Worm (Caenorhabditis elegans) whole organism, L2 larva: Measurements from ENCODE around the gene Y57A10B.6.

Source experiments
- F13H6.1 ChIP-seq: sonication (generic microtip); optimal IDR thresholded peaks from 2 replicates; lab custom pipeline; 2016; ENCODE audit warnings: missing genetic modification characterization, missing compliant biosample characterization
- R02D3.7 ChIP-seq: fragments of 150-350 bp; optimal IDR thresholded peaks from 2 replicates; lab custom pipeline; 2014; ENCODE audit warnings: missing biosample characterization, missing genetic modification characterization
- Y55F3AM.14 ChIP-seq: fragments of 200-800 bp; sonication (Bioruptor generic); optimal IDR thresholded peaks from 2 replicates; lab custom pipeline; 2018; ENCODE audit warnings: mild to moderate bottlenecking, missing genetic modification characterization, missing compliant biosample characterization
- ZK546.5 ChIP-seq: sonication (generic microtip); optimal IDR thresholded peaks from 2 replicates; lab custom pipeline; 2017; ENCODE audit warnings: missing biosample characterization, missing genetic modification characterization
- alr-1 ChIP-seq: fragments of 150-350 bp; optimal IDR thresholded peaks from 2 replicates; lab custom pipeline; 2014; ENCODE audit warnings: missing biosample characterization, missing genetic modification characterization
- aly-2 ChIP-seq: fragments of 150-350 bp; optimal IDR thresholded peaks from 2 replicates; lab custom pipeline; 2014; ENCODE audit warnings: missing biosample characterization, missing genetic modification characterization
- ama-1 ChIP-seq: fragments of 150-350 bp; optimal IDR thresholded peaks from 2 replicates; lab custom pipeline; 2018; ENCODE audit warnings: inconsistent platforms
- blmp-1 ChIP-seq: sonication (generic microtip); optimal IDR thresholded peaks from 2 replicates; lab custom pipeline; 2017; ENCODE audit warnings: missing genetic modification characterization, mild to moderate bottlenecking, missing compliant biosample characterization, antibody characterized with exemption, moderate library complexity; ENCODE audit not compliant: insufficient read depth
- ceh-16 ChIP-seq: fragments of 150-350 bp; optimal IDR thresholded peaks from 2 replicates; lab custom pipeline; 2014; ENCODE audit warnings: missing biosample characterization, missing genetic modification characterization
- ceh-82 ChIP-seq: fragments of 150-350 bp; optimal IDR thresholded peaks from 2 replicates; lab custom pipeline; 2014; ENCODE audit warnings: missing biosample characterization, missing genetic modification characterization
- egl-27 ChIP-seq: sonication (generic microtip); optimal IDR thresholded peaks from 3 replicates; lab custom pipeline; 2017; ENCODE audit warnings: missing biosample characterization, missing genetic modification reagents, missing genetic modification characterization
- elt-1 ChIP-seq: fragments of 150-350 bp; optimal IDR thresholded peaks from 2 replicates; lab custom pipeline; 2014; ENCODE audit warnings: missing biosample characterization, missing genetic modification characterization
- fos-1 ChIP-seq: fragments of 150-350 bp; optimal IDR thresholded peaks from 2 replicates; lab custom pipeline; 2014; ENCODE audit warnings: missing biosample characterization, missing genetic modification characterization
- gmeb-1 ChIP-seq: fragments of 150-350 bp; optimal IDR thresholded peaks from 2 replicates; lab custom pipeline; 2014; ENCODE audit warnings: missing biosample characterization, missing genetic modification characterization
- lin-11 ChIP-seq: fragments of 150-350 bp; sonication (generic microtip); optimal IDR thresholded peaks from 2 replicates; lab custom pipeline; 2014; ENCODE audit warnings: missing biosample characterization, missing genetic modification characterization, inconsistent platforms, mixed read lengths
- lin-39 ChIP-seq: fragments of 150-350 bp; optimal IDR thresholded peaks from 2 replicates; lab custom pipeline; 2014; ENCODE audit warnings: missing biosample characterization, missing genetic modification reagents, missing genetic modification characterization
- mbf-1 ChIP-seq: sonication (generic microtip); optimal IDR thresholded peaks from 2 replicates; lab custom pipeline; 2017; ENCODE audit warnings: missing biosample characterization, missing genetic modification characterization
- mdl-1 ChIP-seq, 2 experiments: fragments of 150-350 bp in 1 of 2; sonication (generic microtip) in 1 of 2; optimal IDR thresholded peaks; 2 replicates each; lab custom pipeline; 2017; ENCODE audit warnings: missing biosample characterization in 2 of 2, missing genetic modification characterization in 2 of 2
- nhr-10 ChIP-seq: sonication (generic microtip); optimal IDR thresholded peaks from 2 replicates; lab custom pipeline; 2017; ENCODE audit warnings: missing biosample characterization, missing genetic modification characterization
- nhr-12 ChIP-seq: fragments of 150-350 bp; optimal IDR thresholded peaks from 2 replicates; lab custom pipeline; 2014; ENCODE audit warnings: missing biosample characterization, missing genetic modification characterization
- nhr-129 ChIP-seq: fragments of 150-350 bp; optimal IDR thresholded peaks from 2 replicates; lab custom pipeline; 2014; ENCODE audit warnings: missing biosample characterization, missing genetic modification characterization
- nhr-23 ChIP-seq: fragments of 150-350 bp; optimal IDR thresholded peaks from 2 replicates; lab custom pipeline; 2014; ENCODE audit warnings: missing biosample characterization, missing genetic modification reagents, missing genetic modification characterization
- nhr-25 ChIP-seq: fragments of 150-350 bp; sonication (generic microtip); optimal IDR thresholded peaks from 3 replicates; lab custom pipeline; 2014; ENCODE audit warnings: missing biosample characterization, missing genetic modification characterization
- nhr-77 ChIP-seq: fragments of 150-350 bp; optimal IDR thresholded peaks from 2 replicates; lab custom pipeline; 2014; ENCODE audit warnings: missing biosample characterization, missing genetic modification characterization
- peb-1 ChIP-seq: fragments of 150-350 bp; optimal IDR thresholded peaks from 2 replicates; lab custom pipeline; 2014; ENCODE audit warnings: missing biosample characterization, missing genetic modification characterization
- sem-4 ChIP-seq: fragments of 150-350 bp; optimal IDR thresholded peaks from 2 replicates; lab custom pipeline; 2014; ENCODE audit warnings: missing biosample characterization, missing genetic modification reagents, missing genetic modification characterization
- skn-1 ChIP-seq: sonication (generic microtip); optimal IDR thresholded peaks from 2 replicates; lab custom pipeline; 2017; ENCODE audit warnings: missing biosample characterization, missing genetic modification characterization
- sma-9 ChIP-seq, 2 experiments: fragments of 150-350 bp in 1 of 2; sonication (generic microtip) in 1 of 2; optimal IDR thresholded peaks; 2 replicates each; lab custom pipeline; 2014 to 2016; ENCODE audit warnings: missing genetic modification characterization in 2 of 2, mild to moderate bottlenecking in 1 of 2, missing biosample characterization in 1 of 2, missing compliant biosample characterization in 1 of 2, missing genetic modification reagents in 1 of 2, moderate library complexity in 1 of 2
- snpc-4 ChIP-seq: fragments of 150-350 bp; optimal IDR thresholded peaks from 2 replicates; lab custom pipeline; 2014; ENCODE audit warnings: missing biosample characterization, missing genetic modification characterization
- unc-39 ChIP-seq: fragments of 150-350 bp; optimal IDR thresholded peaks from 2 replicates; lab custom pipeline; 2014; ENCODE audit warnings: missing biosample characterization, missing genetic modification characterization
- unc-55 ChIP-seq: fragments of 150-350 bp; sonication (generic microtip); optimal IDR thresholded peaks from 3 replicates; lab custom pipeline; 2014; ENCODE audit warnings: missing biosample characterization, missing genetic modification reagents, missing genetic modification characterization
- unc-62 ChIP-seq: fragments of 150-350 bp; optimal IDR thresholded peaks from 2 replicates; lab custom pipeline; 2014; ENCODE audit warnings: missing biosample characterization, missing genetic modification reagents, missing genetic modification characterization
- zag-1 ChIP-seq: fragments of 150-350 bp; optimal IDR thresholded peaks from 2 replicates; lab custom pipeline; 2014; ENCODE audit warnings: missing biosample characterization, missing genetic modification characterization
- ztf-4 ChIP-seq: fragments of 150-350 bp; optimal IDR thresholded peaks from 2 replicates; lab custom pipeline; 2014; ENCODE audit warnings: missing biosample characterization, missing genetic modification characterization

Gene Y57A10B.6

ce11 chrII:12389783-12390182, at the start of gene Y57A10B.6:
Gene Y57A10B.6 (plus strand): TSS chrII:12390083.
- TF ChIP-seq ztf-4 (tag; lab: Kevin White, UChicago), result no peak
- TF ChIP-seq mbf-1 (tag; lab: Kevin White, UChicago), result no peak
- no peak for TF ChIP-seq lin-39 (tag; lab: Kevin White, UChicago)
- no peak for TF ChIP-seq mdl-1 (tag; optimal IDR thresholded peaks at IDR 0.05; lab: Kevin White, UChicago)
- TF ChIP-seq blmp-1 (tag; lab: Kevin White, UChicago), result no peak
- no peak for TF ChIP-seq nhr-10 (tag; lab: Kevin White, UChicago)
- TF ChIP-seq F13H6.1, result no peak
- no peak for TF ChIP-seq nhr-25 (tag; lab: Kevin White, UChicago)
- TF ChIP-seq sem-4 (tag; lab: Kevin White, UChicago), result no peak
- no peak for TF ChIP-seq Y55F3AM.14 (GFP tag; lab: Kevin White, UChicago)
- no peak for TF ChIP-seq lin-11
- TF ChIP-seq, all 48 proteins: peak for 0

ce11 chrII:12341566-12342223, 48.2 kb upstream of the Y57A10B.6 start:
- no peak for TF ChIP-seq F13H6.1
- TF ChIP-seq nhr-129 (tag; lab: Kevin White, UChicago), result peak; percentile 28
- no peak for TF ChIP-seq gmeb-1 (tag; lab: Kevin White, UChicago)
- TF ChIP-seq nhr-25 (tag; lab: Kevin White, UChicago), result peak; percentile 17
- no peak for TF ChIP-seq unc-62 (GFP tag; lab: Kevin White, UChicago)
- no peak for TF ChIP-seq peb-1 (tag; lab: Kevin White, UChicago)
- peak; percentile 24 for TF ChIP-seq unc-55 (GFP tag; lab: Kevin White, UChicago)

- TF ChIP-seq ceh-16 (no peak), peb-1 (tag; lab: Kevin White, UChicago) (no peak), mbf-1 (tag; lab: Kevin White, UChicago) (no peak), ama-1 (lab: Kevin White, UChicago) (no peak), nhr-25 (tag; lab: Kevin White, UChicago) (no peak), alr-1 (tag; lab: Kevin White, UChicago) (no peak), sma-9 (GFP tag; optimal IDR thresholded peaks at IDR 0.05; lab: Kevin White, UChicago) (no peak), sma-9 (tag; optimal IDR thresholded peaks at IDR 0.05; lab: Kevin White, UChicago) (no peak)
These were observed 47.0 kb upstream of the Y57A10B.6 start for ce11 chrII:12342928-12343327.

- no peak for TF ChIP-seq ZK546.5
- no peak for TF ChIP-seq gmeb-1 (tag; lab: Kevin White, UChicago)
- TF ChIP-seq snpc-4 (tag; lab: Kevin White, UChicago), result no peak
These were observed 46.2 kb upstream of the Y57A10B.6 start for ce11 chrII:12343710-12344109.

ce11 chrII:12344787-12345186, 45.1 kb upstream of the Y57A10B.6 start, which contains the start of gene C44C11.6:
Gene C44C11.6 (plus strand): TSS chrII:12344809.
- peak; percentile 5 for TF ChIP-seq F13H6.1
- TF ChIP-seq aly-2 (tag; lab: Kevin White, UChicago), result no peak
- peak; percentile 11 for TF ChIP-seq nhr-129 (tag; lab: Kevin White, UChicago)

- TF ChIP-seq egl-27 (tag; lab: Kevin White, UChicago) (no peak), nhr-12 (tag; lab: Kevin White, UChicago) (no peak), ceh-82 (tag; lab: Kevin White, UChicago) (no peak), F13H6.1 (no peak), mdl-1 (tag; optimal IDR thresholded peaks at IDR 0.05; lab: Kevin White, UChicago) (no peak), fos-1 (tag; lab: Kevin White, UChicago) (no peak), ama-1 (lab: Kevin White, UChicago) (no peak), sma-9 (GFP tag; optimal IDR thresholded peaks at IDR 0.05; lab: Kevin White, UChicago) (no peak), sma-9 (tag; optimal IDR thresholded peaks at IDR 0.05; lab: Kevin White, UChicago) (no peak), zag-1 (tag; lab: Kevin White, UChicago) (no peak), blmp-1 (tag; lab: Kevin White, UChicago) (no peak), ceh-16 (no peak), snpc-4 (tag; lab: Kevin White, UChicago) (no peak), unc-55 (GFP tag; lab: Kevin White, UChicago) (no peak), unc-39 (no peak), R02D3.7 (tag; lab: Kevin White, UChicago) (no peak), skn-1 (tag; lab: Kevin White, UChicago) (no peak), nhr-77 (no peak), elt-1 (tag; lab: Kevin White, UChicago) (no peak), nhr-23 (no peak)
These were observed 43.4 kb upstream of the Y57A10B.6 start for ce11 chrII:12346289-12346989.
